Worm (Caenorhabditis elegans) whole organism, mixed stage, embryonic: ENCODE measurements around the gene Y66H1A.8.

ENCODE experiments used
- M03D4.4 ChIP-seq: sonication (generic microtip); optimal IDR thresholded peaks from 2 replicates; lab custom pipeline; 2017; ENCODE audit warnings: mild to moderate bottlenecking, missing genetic modification characterization, missing compliant biosample characterization
- bed-3 ChIP-seq: fragments of 200-800 bp; sonication (Bioruptor generic); optimal IDR thresholded peaks from 3 replicates; lab custom pipeline; 2018; ENCODE audit warnings: mild to moderate bottlenecking, missing genetic modification characterization, moderate library complexity, missing compliant biosample characterization
- blmp-1 ChIP-seq: fragments of 150-350 bp; optimal IDR thresholded peaks from 2 replicates; lab custom pipeline; 2014; ENCODE audit warnings: missing biosample characterization, missing genetic modification characterization
- ceh-39 ChIP-seq: fragments of 150-350 bp; optimal IDR thresholded peaks from 2 replicates; lab custom pipeline; 2014; ENCODE audit warnings: missing biosample characterization, missing genetic modification characterization
- ceh-43 ChIP-seq: fragments of 200-800 bp; sonication (Bioruptor generic); optimal IDR thresholded peaks from 2 replicates; lab custom pipeline; 2018; ENCODE audit warnings: mild to moderate bottlenecking, missing genetic modification characterization, moderate library complexity, missing compliant biosample characterization
- ceh-83 ChIP-seq: fragments of 200-800 bp; sonication (Bioruptor generic); optimal IDR thresholded peaks from 2 replicates; lab custom pipeline; 2018; ENCODE audit warnings: mild to moderate bottlenecking, missing genetic modification characterization, missing compliant biosample characterization
- ces-1 ChIP-seq: fragments of 150-350 bp; optimal IDR thresholded peaks from 2 replicates; lab custom pipeline; 2014; ENCODE audit warnings: missing biosample characterization, missing genetic modification reagents, missing genetic modification characterization
- cnd-1 ChIP-seq: fragments of 200-800 bp; sonication (Bioruptor generic); optimal IDR thresholded peaks from 2 replicates; lab custom pipeline; 2018; ENCODE audit warnings: mild to moderate bottlenecking, missing genetic modification characterization, missing compliant biosample characterization
- drap-1 ChIP-seq: fragments of 200-800 bp; sonication (Bioruptor generic); optimal IDR thresholded peaks from 3 replicates; lab custom pipeline; 2018; ENCODE audit warnings: mild to moderate bottlenecking, missing genetic modification characterization, missing compliant biosample characterization
- flh-1 ChIP-seq: fragments of 200-800 bp; sonication (Bioruptor generic); optimal IDR thresholded peaks from 2 replicates; lab custom pipeline; 2018; ENCODE audit warnings: mild to moderate bottlenecking, missing genetic modification characterization, moderate library complexity, missing compliant biosample characterization
- ham-2 ChIP-seq: fragments of 200-800 bp; sonication (Bioruptor generic); optimal IDR thresholded peaks from 2 replicates; lab custom pipeline; 2018; ENCODE audit warnings: mild to moderate bottlenecking, missing genetic modification characterization, missing compliant biosample characterization
- hlh-1 ChIP-seq: fragments of 150-350 bp; optimal IDR thresholded peaks from 2 replicates; lab custom pipeline; 2014; ENCODE audit warnings: missing biosample characterization, missing genetic modification reagents, missing genetic modification characterization
- lin-13 ChIP-seq: fragments of 150-350 bp; optimal IDR thresholded peaks from 2 replicates; lab custom pipeline; 2014; ENCODE audit warnings: missing biosample characterization, missing genetic modification characterization
- lin-32 ChIP-seq: fragments of 200-800 bp; sonication (Bioruptor generic); optimal IDR thresholded peaks from 2 replicates; lab custom pipeline; 2018; ENCODE audit warnings: mild to moderate bottlenecking, missing genetic modification characterization, missing compliant biosample characterization
- mab-5 ChIP-seq: fragments of 150-350 bp; optimal IDR thresholded peaks from 2 replicates; lab custom pipeline; 2014; ENCODE audit warnings: missing biosample characterization, missing genetic modification characterization
- mep-1 ChIP-seq: fragments of 150-350 bp; optimal IDR thresholded peaks from 2 replicates; lab custom pipeline; 2017; ENCODE audit warnings: missing biosample characterization, missing genetic modification reagents, missing genetic modification characterization, inconsistent platforms
- nhr-12 ChIP-seq: fragments of 150-350 bp; optimal IDR thresholded peaks from 2 replicates; lab custom pipeline; 2014; ENCODE audit warnings: missing biosample characterization, missing genetic modification characterization
- nhr-2 ChIP-seq: fragments of 150-350 bp; optimal IDR thresholded peaks from 2 replicates; lab custom pipeline; 2014; ENCODE audit warnings: missing biosample characterization, missing genetic modification characterization
- nhr-237 ChIP-seq: fragments of 150-350 bp; optimal IDR thresholded peaks from 2 replicates; lab custom pipeline; 2014; ENCODE audit warnings: missing biosample characterization, missing genetic modification characterization
- nhr-28 ChIP-seq: fragments of 150-350 bp; optimal IDR thresholded peaks from 2 replicates; lab custom pipeline; 2014; ENCODE audit warnings: missing biosample characterization, missing genetic modification characterization
- nhr-76 ChIP-seq: sonication (generic microtip); optimal IDR thresholded peaks from 2 replicates; lab custom pipeline; 2017; ENCODE audit warnings: missing biosample characterization, missing genetic modification characterization
- pha-4 ChIP-seq: fragments of 150-350 bp; optimal IDR thresholded peaks from 2 replicates; lab custom pipeline; 2018; ENCODE audit warnings: missing biosample characterization, missing genetic modification reagents, missing genetic modification characterization
- sem-2 ChIP-seq: fragments of 200-800 bp; sonication (Bioruptor generic); optimal IDR thresholded peaks from 2 replicates; lab custom pipeline; 2018; ENCODE audit warnings: mild to moderate bottlenecking, missing genetic modification characterization, missing compliant biosample characterization
- tbx-8 ChIP-seq: fragments of 200-800 bp; sonication (Bioruptor generic); optimal IDR thresholded peaks from 2 replicates; lab custom pipeline; 2018; ENCODE audit warnings: mild to moderate bottlenecking, missing genetic modification characterization, moderate library complexity, missing compliant biosample characterization
- unc-120 ChIP-seq: sonication (generic microtip); optimal IDR thresholded peaks from 2 replicates; lab custom pipeline; 2017; ENCODE audit warnings: missing genetic modification characterization, missing compliant biosample characterization; ENCODE audit not compliant: poor library complexity, severe bottlenecking
- unc-62 ChIP-seq: fragments of 150-350 bp; optimal IDR thresholded peaks from 2 replicates; lab custom pipeline; 2014; ENCODE audit warnings: missing biosample characterization, missing genetic modification reagents, missing genetic modification characterization
- zip-8 ChIP-seq: fragments of 150-350 bp; optimal IDR thresholded peaks from 2 replicates; lab custom pipeline; 2014; ENCODE audit warnings: missing biosample characterization, missing genetic modification characterization

Y66H1A.8 gene

ce11 chrIV:409935-410334 is 44.8 kb downstream of the Y66H1A.8 start, which contains the start of gene kgb-1:
kgb-1 (minus strand) TSS chrIV:410035.
- TF ChIP-seq mab-5 (tag; lab: Kevin White, UChicago) (no peak), ceh-39 (tag; lab: Kevin White, UChicago) (no peak), mep-1 (tag; lab: Kevin White, UChicago) (no peak), pha-4 (tag; lab: Kevin White, UChicago) (no peak), zip-8 (no peak), tbx-8 (GFP tag; lab: Kevin White, UChicago) (no peak), nhr-12 (tag; lab: Kevin White, UChicago) (no peak), ham-2 (GFP tag; lab: Kevin White, UChicago) (no peak), ceh-83 (GFP tag; lab: Kevin White, UChicago) (no peak), ces-1 (GFP tag; lab: Kevin White, UChicago) (no peak)

- TF ChIP-seq ham-2 (GFP tag; lab: Kevin White, UChicago): no peak
- TF ChIP-seq blmp-1 (tag; lab: Kevin White, UChicago): no peak
- no peak for TF ChIP-seq bed-3
- no peak for TF ChIP-seq nhr-28 (tag; lab: Kevin White, UChicago)
- TF ChIP-seq hlh-1 (tag; lab: Kevin White, UChicago): no peak
- no peak for TF ChIP-seq flh-1
- no peak for TF ChIP-seq nhr-2
- TF ChIP-seq nhr-76: no peak
- no peak for TF ChIP-seq drap-1 (GFP tag; lab: Kevin White, UChicago)
- no peak for TF ChIP-seq unc-62 (GFP tag; lab: Kevin White, UChicago)
- TF ChIP-seq sem-2 (GFP tag; lab: Kevin White, UChicago): no peak
- no peak for TF ChIP-seq ceh-43 (GFP tag; lab: Kevin White, UChicago)
- TF ChIP-seq lin-13: no peak
- no peak for TF ChIP-seq ceh-83 (GFP tag; lab: Kevin White, UChicago)
- no peak for TF ChIP-seq cnd-1 (tag; lab: Kevin White, UChicago)
- TF ChIP-seq lin-32: no peak
Observed at ce11 chrIV:408892-409291, 45.8 kb downstream of the Y66H1A.8 start.

ce11 chrIV:401395-401794 is 53.3 kb downstream of the Y66H1A.8 start, which contains the start of gene gpa-4:
gpa-4 (plus strand) TSS chrIV:401695.
- TF ChIP-seq nhr-28 (tag; lab: Kevin White, UChicago) (no peak), unc-62 (GFP tag; lab: Kevin White, UChicago) (no peak), unc-120 (tag; lab: Kevin White, UChicago) (no peak), mab-5 (tag; lab: Kevin White, UChicago) (no peak), pha-4 (tag; lab: Kevin White, UChicago) (no peak), M03D4.4 (no peak), bed-3 (no peak), nhr-237 (no peak), nhr-76 (no peak), nhr-12 (tag; lab: Kevin White, UChicago) (no peak), ceh-43 (GFP tag; lab: Kevin White, UChicago) (no peak)
